Fruit fly (Drosophila melanogaster) S2 (cell line): ENCODE results near the gene CkIIalpha-i3.

Experiments
- CG8478 ChIP-seq: fragments of >200 bp; optimal IDR thresholded peaks from 2 replicates; lab custom pipeline; 2018
- CTCF ChIP-seq, 2 experiments: fragments of >200 bp; optimal IDR thresholded peaks; 2 replicates each; lab custom pipeline; 2018

DNA sequence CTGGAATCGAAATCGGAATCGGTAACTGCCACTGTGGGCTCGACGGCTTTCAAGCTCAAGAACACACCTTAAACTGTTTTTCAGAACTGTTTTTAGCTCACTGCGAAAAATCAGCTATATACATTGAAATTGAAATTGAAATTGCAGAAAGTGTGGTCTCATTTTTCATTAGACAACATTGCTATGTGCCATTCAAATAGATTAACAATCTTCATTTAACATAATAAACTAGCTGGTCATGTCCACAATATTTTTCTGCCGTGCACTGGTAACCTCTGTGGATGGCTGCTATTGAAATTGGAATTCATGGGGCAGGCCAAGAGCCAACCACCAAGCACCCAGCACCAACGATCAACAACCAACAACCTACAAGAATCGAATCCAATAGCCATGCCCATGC is 25.5 kb upstream of the CkIIalpha-i3 start:
- TF ChIP-seq CTCF (optimal IDR thresholded peaks at IDR 0.05; lab: Kevin White, UChicago) (no peak), CG8478 (no peak)
